Worm (Caenorhabditis elegans) whole organism, young adult: ENCODE data around the gene F56D6.11.

ENCODE experiments used
- ama-1 ChIP-seq, 3 experiments: fragments of 150-350 bp in 1 of 3; sonication (generic microtip) in 2 of 3; optimal IDR thresholded peaks; 2 replicates each; lab custom pipeline; 2014 to 2018; ENCODE audit warnings: missing biosample characterization in 2 of 3, missing genetic modification characterization in 2 of 3, missing genetic modification reagents in 2 of 3
- attf-6 ChIP-seq: fragments of 200-800 bp; sonication (Bioruptor generic); IDR thresholded peaks from 2 replicates; pipeline ENCODE4 v1.3.6; 2022; ENCODE audit warnings: missing genetic modification reagents, missing genetic modification characterization, missing compliant biosample characterization
- ets-4 ChIP-seq: fragments of 200-800 bp; sonication (Bioruptor generic); optimal IDR thresholded peaks from 2 replicates; lab custom pipeline; 2018; ENCODE audit warnings: mild to moderate bottlenecking, missing genetic modification characterization, missing compliant biosample characterization
- hsf-1 ChIP-seq: fragments of 200-800 bp; sonication (Bioruptor generic); IDR thresholded peaks from 2 replicates; pipeline ENCODE4 v1.3.6; 2022; ENCODE audit warnings: missing genetic modification reagents, missing genetic modification characterization, missing compliant biosample characterization
- madf-6 ChIP-seq: fragments of 200-800 bp; sonication (Bioruptor generic); IDR thresholded peaks from 2 replicates; pipeline ENCODE4 v1.3.6; 2022; ENCODE audit warnings: missing genetic modification reagents, missing genetic modification characterization, missing compliant biosample characterization
- rec-8 ChIP-seq, 2 experiments: sonication (generic microtip); optimal IDR thresholded peaks; 2 replicates each; lab custom pipeline; 2016; ENCODE audit warnings: mild to moderate bottlenecking in 2 of 2, missing genetic modification characterization in 2 of 2, missing genetic modification reagents in 2 of 2, missing genotype in 2 of 2, missing biosample characterization in 1 of 2, missing compliant biosample characterization in 1 of 2, moderate library complexity in 1 of 2

- TF ChIP-seq ets-4 (GFP tag; lab: Kevin White, UChicago) = no peak
- no peak for TF ChIP-seq attf-6 (GFP tag; lab: Robert Waterston, UW)
- no peak for TF ChIP-seq ama-1 (optimal IDR thresholded peaks at IDR 0.05; lab: Kevin White, UChicago)
- TF ChIP-seq ama-1 (GFP tag; optimal IDR thresholded peaks at IDR 0.05; lab: Kevin White, UChicago) = no peak
- no peak for TF ChIP-seq rec-8 (tag; optimal IDR thresholded peaks at IDR 0.05; lab: Kevin White, UChicago)
- TF ChIP-seq hsf-1 (GFP tag; lab: Robert Waterston, UW) = no peak
- TF ChIP-seq madf-6 (GFP tag; lab: Robert Waterston, UW) = no peak
Observed at ce11 chrIV:3906393-3906792, at the start of gene F56D6.11.
